Worm (Caenorhabditis elegans) whole organism, L1 larva: ENCODE data around the gene C37H5.14.

Experiments
- C04F5.9 ChIP-seq: sonication (generic microtip); optimal IDR thresholded peaks from 2 replicates; lab custom pipeline; 2016; ENCODE audit warnings: missing genetic modification characterization, missing compliant biosample characterization
- C16A3.4 ChIP-seq: fragments of 150-350 bp; optimal IDR thresholded peaks from 2 replicates; lab custom pipeline; 2014; ENCODE audit warnings: missing biosample characterization, missing genetic modification characterization
- C34B4.2 ChIP-seq: sonication (generic microtip); optimal IDR thresholded peaks from 2 replicates; lab custom pipeline; 2017; ENCODE audit warnings: mild to moderate bottlenecking, missing genetic modification characterization, missing compliant biosample characterization
- aha-1 ChIP-seq: fragments of 150-350 bp; optimal IDR thresholded peaks from 2 replicates; lab custom pipeline; 2014; ENCODE audit warnings: missing biosample characterization, missing genetic modification characterization
- alr-1 ChIP-seq: fragments of 200-800 bp; sonication (Bioruptor generic); optimal IDR thresholded peaks from 2 replicates; lab custom pipeline; 2018; ENCODE audit warnings: borderline replicate concordance, mild to moderate bottlenecking, missing genetic modification characterization, missing compliant biosample characterization
- aly-2 ChIP-seq: fragments of 150-350 bp; optimal IDR thresholded peaks from 2 replicates; lab custom pipeline; 2014; ENCODE audit warnings: missing biosample characterization, missing genetic modification characterization
- ceh-8 ChIP-seq: fragments of 200-800 bp; sonication (Bioruptor generic); optimal IDR thresholded peaks from 2 replicates; lab custom pipeline; 2018; ENCODE audit warnings: mild to moderate bottlenecking, missing genetic modification characterization, moderate library complexity, missing compliant biosample characterization
- ceh-82 ChIP-seq, 3 experiments: fragments of 150-350 bp in 1 of 3; sonication (generic microtip) in 2 of 3; optimal IDR thresholded peaks; 2 replicates each; lab custom pipeline; 2014 to 2017; ENCODE audit warnings: missing biosample characterization in 3 of 3, missing genetic modification characterization in 3 of 3
- ces-1 ChIP-seq: fragments of 150-350 bp; optimal IDR thresholded peaks from 2 replicates; lab custom pipeline; 2014; ENCODE audit warnings: missing biosample characterization, missing genetic modification reagents, missing genetic modification characterization
- dpl-1 ChIP-seq, 3 experiments: fragments of 150-350 bp in 2 of 3; sonication (generic microtip) in 1 of 3; optimal IDR thresholded peaks; 2 replicates each; lab custom pipeline; 2014 to 2017; ENCODE audit warnings: missing biosample characterization in 3 of 3, missing genetic modification characterization in 3 of 3, missing genetic modification reagents in 3 of 3
- dsc-1 ChIP-seq: sonication (generic microtip); optimal IDR thresholded peaks from 2 replicates; lab custom pipeline; 2016; ENCODE audit warnings: mild to moderate bottlenecking, missing genetic modification characterization, missing compliant biosample characterization
- efl-1 ChIP-seq, 4 experiments: fragments of 150-350 bp; optimal IDR thresholded peaks in 3 of 4; peaks in 1 of 4; 1 replicate in 1 of 4; 2 replicates in 3 of 4; lab custom pipeline; 2014; ENCODE audit warnings: missing biosample characterization in 2 of 4, missing genetic modification characterization in 2 of 4, missing genetic modification reagents in 2 of 4
- egl-13 ChIP-seq: sonication (generic microtip); optimal IDR thresholded peaks from 2 replicates; lab custom pipeline; 2016; ENCODE audit warnings: missing genotype, missing genetic modification reagents, missing genetic modification characterization, missing compliant biosample characterization
- egl-27 ChIP-seq, 2 experiments: fragments of 150-350 bp in 1 of 2; sonication (generic microtip); optimal IDR thresholded peaks; 3 replicates each; lab custom pipeline; 2017 to 2018; ENCODE audit warnings: missing biosample characterization in 2 of 2, missing genetic modification characterization in 2 of 2, missing genetic modification reagents in 2 of 2
- elt-3 ChIP-seq, 6 experiments: fragments of 150-350 bp in 1 of 6; sonication (generic microtip); optimal IDR thresholded peaks; 2 replicates each; lab custom pipeline; 2017 to 2018; ENCODE audit warnings: missing biosample characterization in 6 of 6, missing genetic modification characterization in 6 of 6, inconsistent platforms in 1 of 6
- fkh-8 ChIP-seq: sonication (generic microtip); optimal IDR thresholded peaks from 2 replicates; lab custom pipeline; 2016; ENCODE audit warnings: mild to moderate bottlenecking, missing genetic modification characterization, missing compliant biosample characterization
- fos-1 ChIP-seq: fragments of 150-350 bp; optimal IDR thresholded peaks from 2 replicates; lab custom pipeline; 2014; ENCODE audit warnings: missing biosample characterization, missing genetic modification characterization
- grh-1 ChIP-seq: fragments of 200-800 bp; sonication (Bioruptor generic); IDR thresholded peaks from 2 replicates; pipeline ENCODE4 v1.3.6; 2022; ENCODE audit warnings: missing genetic modification reagents, missing genetic modification characterization, missing compliant biosample characterization
- hlh-4 ChIP-seq: sonication (generic microtip); optimal IDR thresholded peaks from 2 replicates; lab custom pipeline; 2016; ENCODE audit warnings: mild to moderate bottlenecking, missing genetic modification characterization, missing compliant biosample characterization
- hpl-2 ChIP-seq: fragments of 150-350 bp; optimal IDR thresholded peaks from 2 replicates; lab custom pipeline; 2014; ENCODE audit warnings: missing biosample characterization, missing genetic modification reagents, missing genetic modification characterization
- isw-1 ChIP-seq: fragments of 200-800 bp; sonication (Bioruptor generic); IDR thresholded peaks from 2 replicates; pipeline ENCODE4 v1.3.6; 2022; ENCODE audit warnings: missing genetic modification characterization, missing compliant biosample characterization
- lin-13 ChIP-seq: fragments of 150-350 bp; optimal IDR thresholded peaks from 2 replicates; lab custom pipeline; 2014; ENCODE audit warnings: missing biosample characterization, missing genetic modification reagents, missing genetic modification characterization
- lin-14 ChIP-seq: fragments of 200-800 bp; sonication (Bioruptor generic); optimal IDR thresholded peaks from 2 replicates; lab custom pipeline; 2018; ENCODE audit warnings: mild to moderate bottlenecking, missing genetic modification characterization, moderate library complexity, missing compliant biosample characterization
- lin-35 ChIP-seq, 2 experiments: fragments of 150-350 bp; optimal IDR thresholded peaks; 2 replicates each; lab custom pipeline; 2014; ENCODE audit warnings: missing biosample characterization in 2 of 2, missing genetic modification characterization in 2 of 2, missing genetic modification reagents in 2 of 2
- lin-39 ChIP-seq: fragments of 150-350 bp; optimal IDR thresholded peaks from 2 replicates; lab custom pipeline; 2014; ENCODE audit warnings: missing biosample characterization, missing genetic modification reagents, missing genetic modification characterization
- lir-3 ChIP-seq: sonication (generic microtip); optimal IDR thresholded peaks from 2 replicates; lab custom pipeline; 2016; ENCODE audit warnings: mild to moderate bottlenecking, missing genetic modification characterization, moderate library complexity, missing compliant biosample characterization; ENCODE audit not compliant: poor library complexity
- lsy-2 ChIP-seq, 2 experiments: fragments of 150-350 bp; optimal IDR thresholded peaks; 2 replicates each; lab custom pipeline; 2014; ENCODE audit warnings: missing biosample characterization in 2 of 2, missing genetic modification characterization in 2 of 2
- mdl-1 ChIP-seq, 2 experiments: fragments of 150-350 bp; optimal IDR thresholded peaks; 2 replicates each; lab custom pipeline; 2014 to 2017; ENCODE audit warnings: missing biosample characterization in 2 of 2, missing genetic modification characterization in 2 of 2, inconsistent platforms in 1 of 2
- mef-2 ChIP-seq: fragments of 150-350 bp; optimal IDR thresholded peaks from 2 replicates; lab custom pipeline; 2014; ENCODE audit warnings: missing biosample characterization, missing genetic modification characterization
- nhr-11 ChIP-seq: fragments of 150-350 bp; optimal IDR thresholded peaks from 2 replicates; lab custom pipeline; 2014; ENCODE audit warnings: missing biosample characterization, missing genetic modification characterization
- nhr-19 ChIP-seq: fragments of 200-800 bp; sonication (Bioruptor generic); conservative IDR thresholded peaks from 2 replicates; pipeline ENCODE4 v1.3.6; 2022; ENCODE audit warnings: missing genetic modification characterization, missing compliant biosample characterization
- nhr-237 ChIP-seq: fragments of 150-350 bp; optimal IDR thresholded peaks from 2 replicates; lab custom pipeline; 2014; ENCODE audit warnings: missing biosample characterization, missing genetic modification characterization
- nhr-47 ChIP-seq: sonication (generic microtip); optimal IDR thresholded peaks from 2 replicates; lab custom pipeline; 2016; ENCODE audit warnings: mild to moderate bottlenecking, missing genetic modification characterization, moderate library complexity, missing compliant biosample characterization
- nhr-71 ChIP-seq: sonication (generic microtip); optimal IDR thresholded peaks from 2 replicates; lab custom pipeline; 2016; ENCODE audit warnings: mild to moderate bottlenecking, missing genetic modification characterization, moderate library complexity, missing compliant biosample characterization
- nhr-76 ChIP-seq: sonication (generic microtip); optimal IDR thresholded peaks from 2 replicates; lab custom pipeline; 2017; ENCODE audit warnings: missing biosample characterization, missing genetic modification characterization
- nhr-77 ChIP-seq: fragments of 150-350 bp; optimal IDR thresholded peaks from 2 replicates; lab custom pipeline; 2014; ENCODE audit warnings: missing biosample characterization, missing genetic modification characterization
- nhr-84 ChIP-seq: sonication (generic microtip); optimal IDR thresholded peaks from 2 replicates; lab custom pipeline; 2017; ENCODE audit warnings: missing biosample characterization, missing genetic modification characterization
- nhr-90 ChIP-seq: sonication (generic microtip); optimal IDR thresholded peaks from 2 replicates; lab custom pipeline; 2016; ENCODE audit warnings: mild to moderate bottlenecking, missing genetic modification characterization, missing compliant biosample characterization; ENCODE audit not compliant: poor library complexity
- pag-3 ChIP-seq: sonication (generic microtip); optimal IDR thresholded peaks from 2 replicates; lab custom pipeline; 2017; ENCODE audit warnings: missing genetic modification characterization, mild to moderate bottlenecking, missing compliant biosample characterization, antibody characterized with exemption, borderline replicate concordance; ENCODE audit not compliant: insufficient read depth
- pax-3 ChIP-seq: fragments of 200-800 bp; sonication (Bioruptor generic); optimal IDR thresholded peaks from 2 replicates; lab custom pipeline; 2018; ENCODE audit warnings: mild to moderate bottlenecking, missing genetic modification characterization, moderate library complexity, missing compliant biosample characterization
- pqm-1 ChIP-seq: sonication (generic microtip); optimal IDR thresholded peaks from 3 replicates; lab custom pipeline; 2017; ENCODE audit warnings: missing biosample characterization, missing genetic modification characterization
- snu-23 ChIP-seq: sonication (generic microtip); optimal IDR thresholded peaks from 2 replicates; lab custom pipeline; 2016; ENCODE audit warnings: missing genetic modification characterization, missing compliant biosample characterization
- sox-4 ChIP-seq: sonication (generic microtip); optimal IDR thresholded peaks from 2 replicates; lab custom pipeline; 2016; ENCODE audit warnings: missing genetic modification characterization, missing compliant biosample characterization
- swsn-7 ChIP-seq: sonication (generic microtip); optimal IDR thresholded peaks from 2 replicates; lab custom pipeline; 2016; ENCODE audit warnings: missing genetic modification characterization, missing compliant biosample characterization
- tbx-2 ChIP-seq: sonication (generic microtip); optimal IDR thresholded peaks from 2 replicates; lab custom pipeline; 2016; ENCODE audit warnings: missing genetic modification characterization, missing compliant biosample characterization
- unc-130 ChIP-seq: fragments of 150-350 bp; optimal IDR thresholded peaks from 2 replicates; lab custom pipeline; 2017; ENCODE audit warnings: missing biosample characterization, missing genetic modification characterization, inconsistent platforms
- unc-30 ChIP-seq: sonication (generic microtip); optimal IDR thresholded peaks from 2 replicates; lab custom pipeline; 2017; ENCODE audit warnings: missing biosample characterization, missing genetic modification characterization
- unc-62 ChIP-seq: fragments of 150-350 bp; optimal IDR thresholded peaks from 2 replicates; lab custom pipeline; 2014; ENCODE audit warnings: missing biosample characterization, missing genetic modification reagents, missing genetic modification characterization
- unc-86 ChIP-seq: sonication (generic microtip); optimal IDR thresholded peaks from 2 replicates; lab custom pipeline; 2016; ENCODE audit warnings: missing genetic modification characterization, missing compliant biosample characterization
- unc-98 ChIP-seq: fragments of 200-800 bp; sonication (Bioruptor generic); IDR thresholded peaks from 2 replicates; pipeline ENCODE4 v1.3.6; 2022; ENCODE audit warnings: missing genetic modification characterization, missing compliant biosample characterization
- zag-1 ChIP-seq: fragments of 150-350 bp; optimal IDR thresholded peaks from 2 replicates; lab custom pipeline; 2014; ENCODE audit warnings: missing biosample characterization, missing genetic modification characterization
- zip-4 ChIP-seq: fragments of 200-800 bp; sonication (Bioruptor generic); optimal IDR thresholded peaks from 2 replicates; lab custom pipeline; 2018; ENCODE audit warnings: mild to moderate bottlenecking, missing genetic modification characterization, moderate library complexity, missing compliant biosample characterization
- ztf-11 ChIP-seq, 2 experiments: sonication (generic microtip); optimal IDR thresholded peaks; 2 replicates each; lab custom pipeline; 2016 to 2017; ENCODE audit warnings: missing genetic modification characterization in 2 of 2, missing biosample characterization in 1 of 2, missing compliant biosample characterization in 1 of 2

C37H5.14 gene

DNA sequence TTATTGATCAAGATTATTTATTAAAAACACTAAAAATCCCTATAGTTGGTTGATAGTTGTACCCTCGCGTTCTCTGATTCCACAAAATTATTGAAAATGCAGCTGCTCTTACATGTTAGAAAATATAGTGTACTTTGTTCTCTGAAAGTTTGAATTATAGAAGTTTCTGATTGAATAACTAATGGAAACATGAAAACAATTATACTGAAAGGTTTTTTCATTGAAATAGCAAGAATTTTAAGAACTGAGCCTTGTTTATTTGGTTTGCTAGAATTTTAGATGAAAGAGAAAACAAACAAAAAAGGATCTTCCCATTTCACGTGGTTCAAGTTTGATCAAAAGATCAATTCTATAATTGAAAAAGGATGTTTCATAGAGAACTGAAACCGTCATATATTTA is 33.4 kb upstream of the C37H5.14 start:
- TF ChIP-seq zip-4 (GFP tag; lab: Kevin White, UChicago) (no peak), lsy-2 (tag; optimal IDR thresholded peaks at IDR 0.05; lab: Kevin White, UChicago) (no peak), egl-27 (tag; optimal IDR thresholded peaks at IDR 0.05; lab: Kevin White, UChicago) (no peak), fos-1 (tag; lab: Kevin White, UChicago) (no peak), efl-1 (optimal IDR thresholded peaks at IDR 0.05; lab: Kevin White, UChicago) (no peak), efl-1 (GFP tag; optimal IDR thresholded peaks at IDR 0.05 in 1 of 2; lab: Kevin White, UChicago) (no peak), ceh-82 (tag; optimal IDR thresholded peaks at IDR 0.05; lab: Kevin White, UChicago) (no peak), lin-39 (tag; lab: Kevin White, UChicago) (no peak), pag-3 (tag; lab: Kevin White, UChicago) (no peak), aly-2 (no peak), unc-86 (tag; lab: Kevin White, UChicago) (peak; percentile 18), nhr-71 (peak; percentile 46), nhr-11 (tag; lab: Kevin White, UChicago) (no peak), mdl-1 (tag; optimal IDR thresholded peaks at IDR 0.05; lab: Kevin White, UChicago) (no peak), nhr-47 (no peak), snu-23 (GFP tag; lab: Kevin White, UChicago) (no peak), ces-1 (GFP tag; lab: Kevin White, UChicago) (no peak), isw-1 (GFP tag; lab: Robert Waterston, UW) (no peak), dpl-1 (GFP tag; optimal IDR thresholded peaks at IDR 0.05; lab: Kevin White, UChicago) (no peak), egl-13 (no peak), lir-3 (tag; lab: Kevin White, UChicago) (no peak), grh-1 (GFP tag; lab: Robert Waterston, UW) (no peak), swsn-7 (tag; lab: Kevin White, UChicago) (no peak), lin-35 (GFP tag; optimal IDR thresholded peaks at IDR 0.05; lab: Kevin White, UChicago) (no peak), hlh-4 (peak; percentile 59), nhr-76 (tag; lab: Kevin White, UChicago) (no peak), lin-14 (GFP tag; lab: Kevin White, UChicago) (peak; percentile 21), unc-30 (tag; lab: Kevin White, UChicago) (no peak), C34B4.2 (tag; lab: Kevin White, UChicago) (no peak), unc-98 (GFP tag; lab: Robert Waterston, UW) (no peak), nhr-84 (tag; lab: Kevin White, UChicago) (no peak), mef-2 (tag; lab: Kevin White, UChicago) (no peak), elt-3 (tag; optimal IDR thresholded peaks at IDR 0.05; lab: Kevin White, UChicago) (no peak), tbx-2 (no peak), alr-1 (tag; lab: Kevin White, UChicago) (no peak), hpl-2 (GFP tag; lab: Kevin White, UChicago) (no peak), C04F5.9 (tag; lab: Kevin White, UChicago) (no peak), dsc-1 (tag; lab: Kevin White, UChicago) (peak; percentile 32), ztf-11 (tag; optimal IDR thresholded peaks at IDR 0.05; lab: Kevin White, UChicago) (no peak), fkh-8 (tag; lab: Kevin White, UChicago) (peak; percentile 52), nhr-237 (tag; lab: Kevin White, UChicago) (no peak), unc-130 (no peak), unc-62 (GFP tag; lab: Kevin White, UChicago) (no peak), ceh-8 (no peak), sox-4 (tag; lab: Kevin White, UChicago) (no peak), nhr-90 (tag; lab: Kevin White, UChicago) (no peak), lin-13 (no peak), nhr-19 (GFP tag; lab: Robert Waterston, UW) (no peak), zag-1 (tag; lab: Kevin White, UChicago) (no peak), pqm-1 (tag; lab: Kevin White, UChicago) (no peak), aha-1 (no peak), C16A3.4 (no peak), nhr-77 (tag; lab: Kevin White, UChicago) (no peak), pax-3 (no peak)
